Fruit fly (Drosophila melanogaster) S2 (cell line): ENCODE data around the gene CG6738.

Experiments used
- CG8478 ChIP-seq: fragments of >200 bp; optimal IDR thresholded peaks from 2 replicates; lab custom pipeline; 2018
- CTCF ChIP-seq, 2 experiments: fragments of >200 bp; optimal IDR thresholded peaks; 2 replicates each; lab custom pipeline; 2018

The CG6738 gene

DNA sequence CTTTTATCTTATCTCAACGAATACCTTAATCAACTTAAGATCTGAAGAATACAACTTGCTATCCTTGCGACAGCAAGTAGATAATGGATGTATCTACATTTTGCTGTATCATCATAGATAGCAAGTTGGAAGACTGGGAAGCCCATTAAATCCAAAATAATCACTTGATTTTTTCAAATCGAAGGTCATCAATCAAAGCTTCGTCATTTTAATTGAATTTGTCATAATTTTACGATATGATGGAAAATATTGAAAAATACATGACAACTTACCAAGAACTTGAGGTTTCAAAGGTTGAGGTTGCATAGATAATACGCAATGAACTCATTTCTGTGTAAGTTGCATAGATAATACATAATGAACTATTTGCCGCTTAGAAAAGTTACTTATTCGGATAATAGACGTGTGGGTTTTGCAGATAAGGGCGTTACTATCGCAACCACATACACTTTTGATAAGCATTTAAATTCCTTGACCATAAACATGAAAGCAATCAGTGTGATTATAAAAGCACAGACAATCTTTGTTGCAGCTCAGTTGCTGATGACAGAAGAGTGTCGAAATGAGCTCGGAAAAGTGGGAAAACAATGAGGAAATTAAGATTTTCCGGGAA is 2.0 kb upstream of the CG6738 start, which contains the start of gene CG6733:
Gene CG6733, plus strand, starts transcription at position 532 of the 613 bp plus-strand sequence.
- no peak for TF ChIP-seq CG8478 (lab: Kevin White, UChicago)
- TF ChIP-seq CTCF (optimal IDR thresholded peaks at IDR 0.05; lab: Kevin White, UChicago), result no peak

- TF ChIP-seq CG8478 (lab: Kevin White, UChicago), result no peak
- TF ChIP-seq CTCF (optimal IDR thresholded peaks at IDR 0.05; lab: Kevin White, UChicago), result no peak
Observed at dm6 chr3R:23110724-23111123, 11.4 kb downstream of the CG6738 start.

- TF ChIP-seq CG8478 (lab: Kevin White, UChicago) (no peak), CTCF (optimal IDR thresholded peaks at IDR 0.05; lab: Kevin White, UChicago) (no peak)
Observed at dm6 chr3R:23112680-23113362, 13.5 kb downstream of the CG6738 start, which contains the start of gene Cow. Gene Cow (minus strand): TSS chr3R:23112730.

- TF ChIP-seq CTCF (optimal IDR thresholded peaks at IDR 0.05; lab: Kevin White, UChicago), result no peak
- no peak for TF ChIP-seq CG8478 (lab: Kevin White, UChicago)
Observed at dm6 chr3R:23117683-23118470, 18.5 kb downstream of the CG6738 start, which contains the start of the genes Rassf and CenB1A. Gene Rassf (minus strand): TSS chr3R:23117931. Gene CenB1A (plus strand): TSS chr3R:23118400.

DNA sequence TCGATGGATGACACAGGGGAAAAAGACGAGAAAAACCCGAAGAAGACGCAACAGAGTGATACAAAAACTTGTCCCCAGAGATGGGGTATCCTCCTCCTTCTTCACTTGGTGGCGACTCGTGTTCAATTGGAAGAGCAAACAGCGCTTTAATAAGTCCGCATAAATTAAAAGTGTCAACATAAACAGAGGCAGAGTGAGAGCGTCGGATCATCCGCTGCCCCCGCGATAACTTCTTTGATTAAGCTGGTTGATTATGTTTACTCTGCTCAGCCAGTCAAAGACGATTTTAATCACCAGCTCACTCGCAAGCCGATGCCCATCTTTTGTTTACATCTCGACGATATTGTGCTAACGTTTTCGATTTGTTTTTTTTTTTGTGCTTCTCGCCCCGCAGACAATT is 20.5 kb downstream of the CG6738 start:
- no peak for TF ChIP-seq CG8478 (lab: Kevin White, UChicago)
- no peak for TF ChIP-seq CTCF (optimal IDR thresholded peaks at IDR 0.05; lab: Kevin White, UChicago)

dm6 chr3R:23120933-23121332 is 21.6 kb downstream of the CG6738 start:
- TF ChIP-seq CTCF (optimal IDR thresholded peaks at IDR 0.05; lab: Kevin White, UChicago) (no peak), CG8478 (lab: Kevin White, UChicago) (no peak)

DNA sequence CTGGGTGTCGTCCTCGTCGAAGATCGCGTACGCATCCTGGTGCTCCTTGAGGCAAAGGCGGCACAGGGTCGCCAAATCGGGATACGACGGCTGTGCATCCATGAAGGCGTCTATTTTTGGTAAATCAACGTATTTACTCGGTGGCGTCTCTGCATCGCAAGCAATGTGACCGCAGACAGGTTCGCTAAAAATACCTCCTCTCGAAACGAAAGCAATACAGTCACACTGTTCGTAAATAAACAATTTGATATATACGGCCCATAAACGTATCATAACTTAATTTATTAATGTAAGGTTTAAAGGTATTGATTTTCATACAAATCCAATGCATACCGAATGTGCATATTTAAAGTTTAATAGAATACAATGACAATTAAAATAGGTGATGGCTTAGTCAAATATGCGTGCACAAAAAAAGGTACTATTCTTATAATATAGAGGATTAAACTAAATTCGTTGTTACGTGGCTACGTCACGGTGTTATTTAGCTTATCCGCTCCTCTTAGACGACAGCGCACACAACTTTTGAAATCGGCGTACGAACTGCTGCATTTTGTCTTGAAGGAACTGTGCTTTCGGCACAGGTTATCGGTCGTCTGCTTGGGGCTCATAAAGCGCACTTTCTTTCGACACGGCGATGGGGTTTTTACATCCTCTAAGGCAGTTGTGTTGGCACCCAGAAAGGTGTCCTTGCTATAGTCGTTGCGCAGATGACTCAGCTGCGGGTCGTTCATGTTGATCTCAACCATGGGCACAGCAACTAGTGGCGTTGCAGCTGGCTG is 27.1 kb downstream of the CG6738 start, which contains the start of gene CG31365:
Gene CG31365, minus strand, starts transcription at position 182 of the 782 bp plus-strand sequence.
- no peak for TF ChIP-seq CG8478 (lab: Kevin White, UChicago)
- no peak for TF ChIP-seq CTCF (optimal IDR thresholded peaks at IDR 0.05; lab: Kevin White, UChicago)

dm6 chr3R:23127796-23128195 is 28.5 kb downstream of the CG6738 start, which contains the start of gene CG31457:
Gene CG31457 (minus strand): TSS chr3R:23127981.
- TF ChIP-seq CG8478 (lab: Kevin White, UChicago) (no peak), CTCF (optimal IDR thresholded peaks at IDR 0.05; lab: Kevin White, UChicago) (peak; percentile 49 to 50)

- TF ChIP-seq CG8478 (lab: Kevin White, UChicago) (no peak), CTCF (optimal IDR thresholded peaks at IDR 0.05; lab: Kevin White, UChicago) (no peak)
Observed at dm6 chr3R:23129617-23130016, 30.3 kb downstream of the CG6738 start.

- TF ChIP-seq CTCF (optimal IDR thresholded peaks at IDR 0.05; lab: Kevin White, UChicago) (no peak), CG8478 (lab: Kevin White, UChicago) (no peak)
Observed at dm6 chr3R:23130181-23130580, 30.8 kb downstream of the CG6738 start.

DNA sequence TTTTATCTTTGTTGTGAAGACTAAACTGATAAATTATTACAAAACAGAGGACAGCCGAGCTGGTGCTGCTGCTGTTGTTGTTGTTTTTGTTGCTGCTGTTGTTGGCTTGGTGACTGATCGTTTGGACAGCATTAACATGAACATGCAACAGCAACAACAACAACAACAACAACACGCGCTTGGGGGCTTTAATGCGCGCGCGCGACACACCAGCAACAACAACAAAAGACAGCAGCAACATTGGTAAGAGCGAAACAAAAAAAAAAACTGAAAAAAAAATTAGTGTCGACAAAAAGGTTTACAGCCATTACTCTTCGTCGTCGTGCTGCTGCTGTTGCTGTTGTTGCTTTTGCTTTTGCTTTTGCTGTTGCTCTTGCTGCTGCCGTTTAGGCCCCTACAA is 31.6 kb downstream of the CG6738 start:
- TF ChIP-seq CG8478 (lab: Kevin White, UChicago) (no peak), CTCF (optimal IDR thresholded peaks at IDR 0.05; lab: Kevin White, UChicago) (no peak)

- TF ChIP-seq CG8478 (lab: Kevin White, UChicago), result no peak
- TF ChIP-seq CTCF (optimal IDR thresholded peaks at IDR 0.05; lab: Kevin White, UChicago), result no peak
Observed at dm6 chr3R:23131341-23131884, 32.1 kb downstream of the CG6738 start.

DNA sequence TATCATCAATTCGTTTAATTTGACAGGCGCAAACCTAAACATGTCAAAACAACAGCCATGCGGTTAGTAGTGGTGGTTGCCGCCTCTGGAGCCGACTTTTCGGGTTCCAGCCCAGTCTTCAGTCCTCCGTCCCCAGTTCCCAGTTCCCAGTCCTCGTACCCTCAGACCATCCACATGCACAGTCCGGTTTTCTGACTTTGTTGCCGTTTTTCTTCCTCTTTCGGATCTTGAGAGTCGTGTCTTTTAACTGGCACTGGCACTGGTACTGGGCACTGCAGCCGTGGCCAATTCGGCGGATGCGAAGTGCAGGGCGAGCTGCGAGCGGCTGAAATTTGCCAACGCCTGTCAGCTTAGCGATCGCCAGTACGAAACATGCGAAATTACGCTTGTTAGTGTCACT is 33.0 kb downstream of the CG6738 start:
- TF ChIP-seq CTCF (optimal IDR thresholded peaks at IDR 0.05; lab: Kevin White, UChicago), result no peak
- no peak for TF ChIP-seq CG8478 (lab: Kevin White, UChicago)
